Fruit fly (Drosophila melanogaster) whole organism, larva: ENCODE measurements around the gene Sirt2.

ENCODE experiments used
- noc ChIP-seq: fragments of 200-800 bp; sonication (Bioruptor generic); optimal IDR thresholded peaks from 3 replicates; lab custom pipeline; 2019; ENCODE audit warnings: missing biosample characterization, mild to moderate bottlenecking, missing genetic modification characterization, moderate library complexity

The Sirt2 gene

dm6 chr3R:20327572-20328483, at the start of gene Sirt2, which contains the start of gene CG4360:
TSS of gene Sirt2 (plus strand) at chr3R:20328465.
TSS of gene CG4360 (minus strand) at chr3R:20328003.
- no peak for TF ChIP-seq noc (tag; lab: Kevin White, UChicago)

- no peak for TF ChIP-seq noc (tag; lab: Kevin White, UChicago)
Measured at dm6 chr3R:20280518-20280981, 47.7 kb upstream of the Sirt2 start.

dm6 chr3R:20282103-20282502, 46.2 kb upstream of the Sirt2 start:
- no peak for TF ChIP-seq noc (tag; lab: Kevin White, UChicago)

dm6 chr3R:20282769-20283530, 45.3 kb upstream of the Sirt2 start:
- TF ChIP-seq noc (tag; lab: Kevin White, UChicago), result no peak

dm6 chr3R:20283531-20284139, 44.6 kb upstream of the Sirt2 start:
- no peak for TF ChIP-seq noc (tag; lab: Kevin White, UChicago)

- no peak for TF ChIP-seq noc (tag; lab: Kevin White, UChicago)
Measured at dm6 chr3R:20284140-20284911, 43.9 kb upstream of the Sirt2 start.

dm6 chr3R:20285678-20286449, 42.4 kb upstream of the Sirt2 start:
- TF ChIP-seq noc (tag; lab: Kevin White, UChicago), result no peak

dm6 chr3R:20286758-20287157, 41.5 kb upstream of the Sirt2 start:
- TF ChIP-seq noc (tag; lab: Kevin White, UChicago), result no peak

dm6 chr3R:20288069-20288468, 40.2 kb upstream of the Sirt2 start:
- TF ChIP-seq noc (tag; lab: Kevin White, UChicago), result no peak

dm6 chr3R:20288564-20288963, 39.7 kb upstream of the Sirt2 start:
- no peak for TF ChIP-seq noc (tag; lab: Kevin White, UChicago)

dm6 chr3R:20291106-20291505, 37.2 kb upstream of the Sirt2 start:
- TF ChIP-seq noc (tag; lab: Kevin White, UChicago), result no peak

- no peak for TF ChIP-seq noc (tag; lab: Kevin White, UChicago)
Measured at dm6 chr3R:20291594-20291993, 36.7 kb upstream of the Sirt2 start.

dm6 chr3R:20292030-20292879, 36.0 kb upstream of the Sirt2 start:
- no peak for TF ChIP-seq noc (tag; lab: Kevin White, UChicago)
